Worm (Caenorhabditis elegans) whole organism, mixed stage, embryonic: Measurements from ENCODE around the gene acox-1.5.

ENCODE experiments used
- flh-1 ChIP-seq: fragments of 200-800 bp; sonication (Bioruptor generic); optimal IDR thresholded peaks from 2 replicates; lab custom pipeline; 2018; ENCODE audit warnings: mild to moderate bottlenecking, missing genetic modification characterization, moderate library complexity, missing compliant biosample characterization
- lin-13 ChIP-seq: fragments of 150-350 bp; optimal IDR thresholded peaks from 2 replicates; lab custom pipeline; 2014; ENCODE audit warnings: missing biosample characterization, missing genetic modification characterization
- nhr-237 ChIP-seq: fragments of 150-350 bp; optimal IDR thresholded peaks from 2 replicates; lab custom pipeline; 2014; ENCODE audit warnings: missing biosample characterization, missing genetic modification characterization
- snpc-4 ChIP-seq: fragments of 150-350 bp; optimal IDR thresholded peaks from 2 replicates; lab custom pipeline; 2014; ENCODE audit warnings: missing biosample characterization, missing genetic modification characterization
- ztf-11 ChIP-seq: fragments of 150-350 bp; optimal IDR thresholded peaks from 2 replicates; lab custom pipeline; 2014; ENCODE audit warnings: missing biosample characterization, missing genetic modification characterization

DNA sequence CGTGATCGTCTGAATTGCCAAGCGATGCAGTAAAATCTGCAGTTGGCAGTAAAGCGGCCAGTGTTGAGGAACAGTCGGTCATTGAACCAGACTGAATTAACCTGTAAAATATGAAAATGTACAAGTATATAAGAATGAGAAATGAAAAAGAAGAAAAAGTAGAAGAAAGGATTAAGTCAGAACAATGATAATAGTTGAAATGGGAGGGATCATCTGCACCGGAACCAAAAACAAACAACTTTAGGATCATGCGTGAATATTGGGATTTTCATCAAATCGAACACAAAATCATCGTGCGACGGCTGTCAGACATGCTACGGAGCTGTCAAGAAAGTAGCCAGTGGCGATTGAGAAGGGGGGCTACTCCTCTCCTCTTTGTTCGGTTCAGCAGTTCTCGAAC, 45.0 kb upstream of the acox-1.5 start, which contains the start of gene gei-13:
- TF ChIP-seq lin-13 (no peak), ztf-11 (tag; lab: Kevin White, UChicago) (no peak), nhr-237 (tag; lab: Kevin White, UChicago) (no peak), flh-1 (no peak), snpc-4 (tag; lab: Kevin White, UChicago) (no peak)
